Worm (Caenorhabditis elegans): Measurements from ENCODE around the gene efr-3.

DNA sequence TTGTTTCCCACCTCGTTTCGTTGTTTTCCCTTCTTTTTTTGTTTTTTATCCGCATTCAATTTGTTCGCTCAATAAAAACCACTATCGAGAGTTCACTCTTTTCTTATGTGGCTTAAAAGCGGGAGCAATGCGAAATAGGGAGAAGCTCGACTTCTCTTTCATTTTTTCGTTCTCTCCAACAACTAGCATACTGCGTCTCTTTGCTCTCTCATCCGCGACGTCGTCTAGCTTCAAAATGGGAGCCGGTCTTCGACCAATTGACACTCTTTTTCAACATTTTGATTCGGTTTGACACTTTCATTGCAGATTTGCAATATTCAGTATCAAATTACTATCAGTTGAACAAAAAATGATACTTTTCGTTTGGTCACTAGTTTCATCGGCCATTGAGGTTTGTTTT, 47.0 kb downstream of the efr-3 start, which contains the start of gene bpl-1:
- no peak for TF ChIP-seq hrde-1 (tag; optimal IDR thresholded peaks at IDR 0.05; ENCODE audit: borderline replicate concordance)
- TF ChIP-seq ztf-28 (GFP tag; IDR thresholded peaks at IDR 0.05): no peak
- TF ChIP-seq F49E8.2 (tag; optimal IDR thresholded peaks at IDR 0.05; ENCODE audit: insufficient read depth): no peak
- no peak for TF ChIP-seq sea-2 (GFP tag; IDR thresholded peaks at IDR 0.05)
- TF ChIP-seq dpl-1 (GFP tag; optimal IDR thresholded peaks at IDR 0.05): no peak
- TF ChIP-seq F39B2.1 (GFP tag; IDR thresholded peaks at IDR 0.05): no peak
- TF ChIP-seq madf-8 (GFP tag; conservative IDR thresholded peaks at IDR 0.05): no peak
- no peak for TF ChIP-seq snpc-4 (GFP tag; optimal IDR thresholded peaks at IDR 0.05)
- TF ChIP-seq snpc-4 (tag; optimal IDR thresholded peaks at IDR 0.05): no peak
- no peak for TF ChIP-seq F22D6.2 (tag; optimal IDR thresholded peaks at IDR 0.05)
- no peak for TF ChIP-seq pha-4 (tag; optimal IDR thresholded peaks at IDR 0.05)
- TF ChIP-seq lin-40 (tag; optimal IDR thresholded peaks at IDR 0.05): no peak
- TF ChIP-seq ccch-3 (GFP tag; optimal IDR thresholded peaks at IDR 0.05): no peak
- TF ChIP-seq F57C9.4 (tag; optimal IDR thresholded peaks at IDR 0.05): no peak
- TF ChIP-seq mxl-1 (tag; optimal IDR thresholded peaks at IDR 0.05): no peak
